Fruit fly (Drosophila melanogaster) S2 (cell line): ENCODE measurements around the gene CG44325.

Source experiments
- CG8478 ChIP-seq: fragments of >200 bp; optimal IDR thresholded peaks from 2 replicates; lab custom pipeline; 2018
- CTCF ChIP-seq, 2 experiments: fragments of >200 bp; optimal IDR thresholded peaks; 2 replicates each; lab custom pipeline; 2018

DNA sequence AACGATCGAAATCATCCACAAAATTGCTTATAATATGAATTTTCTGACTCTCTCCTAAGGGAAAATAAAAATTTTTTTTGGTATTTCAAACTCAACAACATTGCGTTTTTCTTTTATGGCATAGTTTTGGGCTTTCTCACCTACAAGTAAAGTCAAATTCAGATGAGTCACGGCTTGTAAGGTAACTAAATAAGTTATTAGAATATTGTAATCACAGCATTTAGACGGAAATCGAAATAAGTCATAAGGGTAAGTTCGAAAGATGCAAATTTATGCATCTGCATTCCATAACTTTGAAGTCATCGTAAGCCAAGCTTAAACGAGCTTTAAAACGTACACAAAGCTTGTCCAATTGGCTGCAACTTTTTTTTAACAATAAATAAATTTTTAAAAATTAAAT, 48.9 kb downstream of the CG44325 start:
- TF ChIP-seq CG8478 (lab: Kevin White, UChicago): no peak
- no peak for TF ChIP-seq CTCF (optimal IDR thresholded peaks at IDR 0.05; lab: Kevin White, UChicago)
